Worm (Caenorhabditis elegans) whole organism, early embryonic: ENCODE measurements around the gene fbxb-103.

Experiments
- ama-1 ChIP-seq: fragments of 150-350 bp; optimal IDR thresholded peaks from 2 replicates; lab custom pipeline; 2014
- ets-7 ChIP-seq: sonication (generic microtip); optimal IDR thresholded peaks from 2 replicates; lab custom pipeline; 2016; ENCODE audit warnings: missing genotype, missing genetic modification characterization, missing compliant biosample characterization
- hmbx-1 ChIP-seq: sonication (generic microtip); optimal IDR thresholded peaks from 2 replicates; lab custom pipeline; 2016; ENCODE audit warnings: mild to moderate bottlenecking, missing genetic modification characterization, missing compliant biosample characterization
- hmg-4 ChIP-seq: fragments of 200-800 bp; sonication (Bioruptor generic); optimal IDR thresholded peaks from 2 replicates; lab custom pipeline; 2018; ENCODE audit warnings: mild to moderate bottlenecking, missing genetic modification characterization, missing compliant biosample characterization
- tbx-11 ChIP-seq: fragments of 200-800 bp; sonication (Bioruptor generic); IDR thresholded peaks from 2 replicates; pipeline ENCODE4 v1.3.6; 2022; ENCODE audit warnings: missing genetic modification characterization, missing compliant biosample characterization

ce11 chrII:3952967-3953366 is 46.0 kb downstream of the fbxb-103 start:
- TF ChIP-seq tbx-11 (no peak), ama-1 (lab: Kevin White, UChicago) (no peak), ets-7 (tag; lab: Kevin White, UChicago) (no peak), hmg-4 (GFP tag; lab: Kevin White, UChicago) (no peak), hmbx-1 (tag; lab: Kevin White, UChicago) (no peak)
